Worm (Caenorhabditis elegans) whole organism, young adult: Measurements from ENCODE around the gene ZK353.2.

ENCODE experiments used
- atf-7 ChIP-seq: sonication (generic microtip); optimal IDR thresholded peaks from 2 replicates; lab custom pipeline; 2017; ENCODE audit warnings: mild to moderate bottlenecking, missing genetic modification characterization, missing compliant biosample characterization
- mxl-1 ChIP-seq: sonication (generic microtip); optimal IDR thresholded peaks from 2 replicates; lab custom pipeline; 2016; ENCODE audit warnings: missing genetic modification characterization, missing compliant biosample characterization
- pha-4 ChIP-seq: fragments of 150-350 bp; sonication (generic microtip); optimal IDR thresholded peaks from 2 replicates; lab custom pipeline; 2014; ENCODE audit warnings: missing biosample characterization, missing genetic modification reagents, missing genetic modification characterization

ce11 chrIII:8405449-8405962 lies 7.0 kb downstream of the ZK353.2 start, which contains the start of the genes ubxn-4 and cyy-1:
- no peak for TF ChIP-seq mxl-1 (tag; lab: Kevin White, UChicago)
- TF ChIP-seq atf-7 (tag; lab: Kevin White, UChicago), result no peak
- no peak for TF ChIP-seq pha-4 (tag; lab: Kevin White, UChicago)
